Fruit fly (Drosophila melanogaster) whole organism, embryonic: Measurements from ENCODE around the gene et.

Source experiments
- CG10979 ChIP-seq: fragments of 200-800 bp; sonication (Bioruptor generic); optimal IDR thresholded peaks from 2 replicates; lab custom pipeline; 2018; ENCODE audit warnings: missing biosample characterization, mild to moderate bottlenecking, missing genetic modification characterization, moderate library complexity
- CG11456 ChIP-seq: fragments of 200-800 bp; sonication (Bioruptor generic); IDR thresholded peaks from 3 replicates; pipeline ENCODE4 v1.3.6; 2022; ENCODE audit warnings: missing biosample characterization, missing genetic modification characterization
- CG15514 ChIP-seq: fragments of 200-800 bp; sonication (Bioruptor generic); optimal IDR thresholded peaks from 3 replicates; lab custom pipeline; 2017; ENCODE audit warnings: missing biosample characterization, missing genetic modification characterization, mild to moderate bottlenecking, moderate library complexity, missing genetic modification reagents
- CG18011 ChIP-seq: fragments of 200-800 bp; sonication (Bioruptor generic); optimal IDR thresholded peaks from 2 replicates; lab custom pipeline; 2017; ENCODE audit warnings: missing biosample characterization, missing genetic modification characterization, mild to moderate bottlenecking, moderate library complexity, missing genotype
- CG18476 ChIP-seq: fragments of 200-800 bp; sonication (Bioruptor generic); optimal IDR thresholded peaks from 2 replicates; lab custom pipeline; 2016; ENCODE audit warnings: missing biosample characterization, mild to moderate bottlenecking, missing genetic modification characterization
- CG2202 ChIP-seq: fragments of 200-800 bp; sonication (Bioruptor generic); optimal IDR thresholded peaks from 2 replicates; lab custom pipeline; 2018; ENCODE audit warnings: missing biosample characterization, mild to moderate bottlenecking, missing genetic modification characterization
- CG3065 ChIP-seq: fragments of 200-800 bp; sonication (Bioruptor generic); optimal IDR thresholded peaks from 2 replicates; lab custom pipeline; 2016; ENCODE audit warnings: missing biosample characterization, missing genetic modification characterization
- CG32772 ChIP-seq: fragments of 200-800 bp; sonication (Bioruptor generic); IDR thresholded peaks from 2 replicates; pipeline ENCODE4 v1.3.6; 2022; ENCODE audit warnings: missing biosample characterization, missing genetic modification characterization
- CG33213 ChIP-seq: fragments of 200-800 bp; sonication (Bioruptor generic); optimal IDR thresholded peaks from 3 replicates; lab custom pipeline; 2016; ENCODE audit warnings: missing biosample characterization, missing genetic modification characterization
- CG3847 ChIP-seq: fragments of 200-800 bp; sonication (Bioruptor generic); IDR thresholded peaks from 2 replicates; pipeline ENCODE4 v1.3.6; 2022; ENCODE audit warnings: missing biosample characterization, missing genetic modification characterization
- CG43689 ChIP-seq: fragments of 200-800 bp; sonication (Bioruptor generic); IDR thresholded peaks from 2 replicates; pipeline ENCODE4 v1.3.6; 2022; ENCODE audit warnings: missing biosample characterization, missing genetic modification characterization
- CG4820 ChIP-seq: fragments of 200-800 bp; sonication (Bioruptor generic); optimal IDR thresholded peaks from 3 replicates; lab custom pipeline; 2016; ENCODE audit warnings: missing biosample characterization, missing genetic modification characterization
- CG7357 ChIP-seq: fragments of 200-800 bp; sonication (Bioruptor generic); IDR thresholded peaks from 3 replicates; pipeline ENCODE4 v1.3.6; 2022; ENCODE audit warnings: missing biosample characterization, missing genetic modification characterization
- CG7556 ChIP-seq: fragments of 200-800 bp; sonication (Bioruptor generic); optimal IDR thresholded peaks from 2 replicates; lab custom pipeline; 2017; ENCODE audit warnings: missing biosample characterization, mild to moderate bottlenecking, missing genetic modification characterization
- CG8765 ChIP-seq: fragments of 200-800 bp; sonication (Bioruptor generic); IDR thresholded peaks from 2 replicates; pipeline ENCODE4 v1.3.6; 2022; ENCODE audit warnings: missing biosample characterization, missing genetic modification characterization
- CG8944 ChIP-seq: fragments of 200-800 bp; sonication (Bioruptor generic); optimal IDR thresholded peaks from 3 replicates; lab custom pipeline; 2016; ENCODE audit warnings: missing biosample characterization, missing genetic modification characterization
- CG9727 ChIP-seq: fragments of 200-800 bp; sonication (Bioruptor generic); optimal IDR thresholded peaks from 3 replicates; lab custom pipeline; 2017; ENCODE audit warnings: missing biosample characterization, mild to moderate bottlenecking, missing genetic modification characterization
- CG9932 ChIP-seq: fragments of 200-800 bp; sonication (Bioruptor generic); IDR thresholded peaks from 2 replicates; pipeline ENCODE4 v1.3.6; 2022; ENCODE audit warnings: missing biosample characterization, missing genetic modification characterization
- CTCF ChIP-seq: fragments of 200-800 bp; sonication (Bioruptor generic); optimal IDR thresholded peaks from 2 replicates; lab custom pipeline; 2017; ENCODE audit warnings: missing biosample characterization, mild to moderate bottlenecking, missing genetic modification characterization, moderate library complexity
- Dp ChIP-seq: fragments of 200-800 bp; sonication (Bioruptor generic); optimal IDR thresholded peaks from 2 replicates; lab custom pipeline; 2018; ENCODE audit warnings: missing biosample characterization, mild to moderate bottlenecking, missing genetic modification characterization, moderate library complexity
- E2f2 ChIP-seq: fragments of 200-800 bp; sonication (Bioruptor generic); IDR thresholded peaks from 2 replicates; pipeline ENCODE4 v1.3.6; 2022; ENCODE audit warnings: missing biosample characterization, missing genetic modification characterization
- ERR ChIP-seq: fragments of 200-800 bp; sonication (Bioruptor generic); optimal IDR thresholded peaks from 2 replicates; lab custom pipeline; 2016; ENCODE audit warnings: missing biosample characterization, missing genetic modification characterization
- Gug ChIP-seq: fragments of 200-800 bp; sonication (Bioruptor generic); IDR thresholded peaks from 4 replicates; pipeline ENCODE4 v1.3.6; 2022; ENCODE audit warnings: missing biosample characterization, missing genetic modification characterization
- HHEX ChIP-seq: fragments of 200-800 bp; sonication (Bioruptor generic); optimal IDR thresholded peaks from 3 replicates; lab custom pipeline; 2017; ENCODE audit warnings: missing biosample characterization, mild to moderate bottlenecking, missing genetic modification characterization, missing genetic modification reagents
- HLH4C ChIP-seq: fragments of 200-800 bp; sonication (Bioruptor generic); IDR thresholded peaks from 3 replicates; pipeline ENCODE4 v1.3.6; 2022; ENCODE audit warnings: missing biosample characterization, missing genetic modification characterization; ENCODE audit not compliant: partially characterized antibody
- Hmr ChIP-seq: fragments of 200-800 bp; sonication (Bioruptor generic); optimal IDR thresholded peaks from 3 replicates; lab custom pipeline; 2017; ENCODE audit warnings: mild to moderate bottlenecking, missing biosample characterization, missing genetic modification reagents, missing genetic modification characterization
- Jarid2 ChIP-seq: fragments of 200-800 bp; sonication (Bioruptor generic); optimal IDR thresholded peaks from 3 replicates; lab custom pipeline; 2017; ENCODE audit warnings: mild to moderate bottlenecking, missing biosample characterization, missing genetic modification reagents, missing genetic modification characterization
- Lhr ChIP-seq: fragments of 200-800 bp; sonication (Bioruptor generic); optimal IDR thresholded peaks from 3 replicates; lab custom pipeline; 2017; ENCODE audit warnings: mild to moderate bottlenecking, missing biosample characterization, missing genetic modification reagents, missing genetic modification characterization
- NC2α ChIP-seq: fragments of 200-800 bp; sonication (Bioruptor generic); optimal IDR thresholded peaks from 2 replicates; lab custom pipeline; 2016; ENCODE audit warnings: missing biosample characterization, missing genetic modification characterization
- Oli ChIP-seq: fragments of 200-800 bp; sonication (Bioruptor generic); optimal IDR thresholded peaks from 2 replicates; lab custom pipeline; 2018; ENCODE audit warnings: missing biosample characterization, mild to moderate bottlenecking, missing genetic modification characterization, moderate library complexity
- Stat92E ChIP-seq, 3 experiments: fragments of >200 bp in 2 of 3; fragments of 200-800 bp in 1 of 3; sonication (Bioruptor generic) in 1 of 3; optimal IDR thresholded peaks; 2 replicates each; lab custom pipeline; 2017 to 2019; ENCODE audit warnings: missing biosample characterization in 3 of 3, missing genetic modification characterization in 3 of 3, mild to moderate bottlenecking in 1 of 3, moderate library complexity in 1 of 3
- Xrp1 ChIP-seq: fragments of 200-800 bp; sonication (Bioruptor generic); IDR thresholded peaks from 2 replicates; pipeline ENCODE4 v1.3.6; 2022; ENCODE audit warnings: missing biosample characterization, missing genetic modification characterization
- ap ChIP-seq: fragments of 200-800 bp; sonication (Bioruptor generic); IDR thresholded peaks from 2 replicates; pipeline ENCODE4 v1.3.6; 2022; ENCODE audit warnings: missing biosample characterization, missing genetic modification characterization
- az2 ChIP-seq: fragments of 200-800 bp; sonication (Bioruptor generic); optimal IDR thresholded peaks from 3 replicates; lab custom pipeline; 2016; ENCODE audit warnings: missing biosample characterization, missing genetic modification characterization
- ci ChIP-seq: fragments of 200-800 bp; sonication (Bioruptor generic); IDR thresholded peaks from 3 replicates; pipeline ENCODE4 v1.3.6; 2022; ENCODE audit warnings: missing biosample characterization, missing genetic modification characterization
- disco-r ChIP-seq: fragments of 200-800 bp; sonication (Bioruptor generic); optimal IDR thresholded peaks from 2 replicates; lab custom pipeline; 2016; ENCODE audit warnings: missing biosample characterization, missing genetic modification characterization
- ewg ChIP-seq: fragments of 200-800 bp; sonication (Bioruptor generic); optimal IDR thresholded peaks from 3 replicates; lab custom pipeline; 2017; ENCODE audit warnings: mild to moderate bottlenecking, missing biosample characterization, missing genetic modification reagents, missing genetic modification characterization
- fd96Cb ChIP-seq: fragments of 200-800 bp; sonication (Bioruptor generic); optimal IDR thresholded peaks from 2 replicates; lab custom pipeline; 2018; ENCODE audit warnings: missing biosample characterization, mild to moderate bottlenecking, missing genetic modification characterization, moderate library complexity
- ind ChIP-seq: fragments of 200-800 bp; sonication (Bioruptor generic); optimal IDR thresholded peaks from 3 replicates; lab custom pipeline; 2016; ENCODE audit warnings: missing biosample characterization, missing genetic modification characterization
- jigr1 ChIP-seq: fragments of 200-800 bp; sonication (Bioruptor generic); IDR thresholded peaks from 3 replicates; pipeline ENCODE4 v1.3.6; 2022; ENCODE audit warnings: missing biosample characterization, missing genetic modification characterization
- kay ChIP-seq: fragments of 200-800 bp; sonication (Bioruptor generic); optimal IDR thresholded peaks from 2 replicates; lab custom pipeline; 2016; ENCODE audit warnings: missing biosample characterization, missing genetic modification characterization
- lab ChIP-seq: fragments of 200-800 bp; sonication (Bioruptor generic); optimal IDR thresholded peaks from 3 replicates; lab custom pipeline; 2017; ENCODE audit warnings: missing biosample characterization, missing genetic modification characterization, mild to moderate bottlenecking, moderate library complexity, missing genetic modification reagents
- lbe ChIP-seq: fragments of 200-800 bp; sonication (Bioruptor generic); optimal IDR thresholded peaks from 2 replicates; lab custom pipeline; 2016; ENCODE audit warnings: missing biosample characterization, mild to moderate bottlenecking, missing genetic modification characterization
- org-1 ChIP-seq: fragments of 200-800 bp; sonication (Bioruptor generic); optimal IDR thresholded peaks from 2 replicates; lab custom pipeline; 2017; ENCODE audit warnings: missing biosample characterization, missing genetic modification characterization
- phol ChIP-seq: fragments of 200-800 bp; sonication (Bioruptor generic); optimal IDR thresholded peaks from 3 replicates; lab custom pipeline; 2018; ENCODE audit warnings: missing biosample characterization, mild to moderate bottlenecking, missing genetic modification characterization, moderate library complexity
- salm ChIP-seq: fragments of 200-800 bp; sonication (Bioruptor generic); optimal IDR thresholded peaks from 2 replicates; lab custom pipeline; 2018; ENCODE audit warnings: missing biosample characterization, mild to moderate bottlenecking, missing genetic modification characterization
- slou ChIP-seq: fragments of 200-800 bp; sonication (Bioruptor generic); optimal IDR thresholded peaks from 3 replicates; lab custom pipeline; 2016; ENCODE audit warnings: missing biosample characterization, missing genetic modification characterization
- slp2 ChIP-seq: fragments of 200-800 bp; sonication (Bioruptor generic); optimal IDR thresholded peaks from 2 replicates; lab custom pipeline; 2016; ENCODE audit warnings: missing biosample characterization, missing genetic modification characterization
- stwl ChIP-seq: fragments of 200-800 bp; sonication (Bioruptor generic); optimal IDR thresholded peaks from 3 replicates; lab custom pipeline; 2018; ENCODE audit warnings: missing biosample characterization, mild to moderate bottlenecking, missing genetic modification characterization, moderate library complexity

et gene

DNA sequence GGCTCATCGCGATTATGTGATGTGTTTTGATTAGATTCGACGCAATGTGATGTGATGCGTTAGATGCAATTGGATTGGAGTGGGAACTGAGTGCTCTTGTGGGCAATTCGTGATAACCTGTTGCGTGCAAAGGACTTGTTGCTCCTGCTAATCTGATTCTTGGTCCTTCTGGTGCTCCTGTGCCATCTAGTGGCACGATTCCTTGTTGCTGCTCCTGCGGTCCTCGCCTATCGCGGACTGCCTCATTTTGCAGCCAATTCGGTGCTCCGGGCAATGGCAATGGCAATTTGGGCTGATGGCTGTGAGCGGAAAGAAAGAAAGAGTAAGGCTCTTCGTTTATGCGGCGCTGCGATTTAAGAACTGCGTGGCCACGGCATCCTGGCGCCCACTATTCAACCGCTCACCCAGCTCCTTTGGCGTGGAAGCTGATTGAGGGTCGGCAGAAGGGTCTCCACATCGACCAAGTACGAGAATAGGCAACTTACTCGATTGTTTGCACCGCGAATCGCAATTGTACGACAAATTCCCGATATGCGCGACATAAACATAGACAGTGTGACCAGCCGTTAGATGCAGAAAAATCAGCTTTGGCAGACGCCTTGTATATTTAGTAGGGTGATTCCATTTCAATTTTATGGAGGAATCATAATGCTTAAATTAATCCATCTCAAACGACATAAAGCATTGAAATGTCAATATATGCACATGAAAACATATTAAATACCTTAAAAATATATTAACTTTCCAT lies 17.4 kb upstream of the et start, which contains the start of gene Mer (continued):
- TF ChIP-seq Hmr (GFP tag; lab: Kevin White, UChicago), result peak; percentile 87
- peak; percentile 46 for TF ChIP-seq NC2α (GFP tag; lab: Kevin White, UChicago)
- TF ChIP-seq slp2 (GFP tag; lab: Kevin White, UChicago), result peak; percentile 69
- peak; percentile 73 for TF ChIP-seq fd96Cb (tag; lab: Kevin White, UChicago)
- peak; percentile 88 for TF ChIP-seq Xrp1
- TF ChIP-seq CG3847 (GFP tag; lab: Robert Waterston, UW), result peak; percentile 75
- TF ChIP-seq CG11456, result peak; percentile 73; the same call in 1 of the 3 replicates
- peak; percentile 3 for TF ChIP-seq lbe (GFP tag; lab: Kevin White, UChicago)
- peak; percentile 68 for TF ChIP-seq ewg (GFP tag; lab: Kevin White, UChicago)
- TF ChIP-seq jigr1 (GFP tag; lab: Robert Waterston, UW), result 0 out of 3 replicates have a peak, but pooled peaks have one; percentile 37
- peak; percentile 53 for TF ChIP-seq Lhr (GFP tag; lab: Kevin White, UChicago)
- TF ChIP-seq Jarid2, result no peak
- TF ChIP-seq CG4820 (GFP tag; lab: Kevin White, UChicago), result peak; percentile 99
- TF ChIP-seq CG43689 (GFP tag; lab: Robert Waterston, UW), result 0 out of 2 replicates have a peak, but pooled peaks have one; percentile 31
- peak; percentile 76 for TF ChIP-seq CG33213
- TF ChIP-seq CG7357 (GFP tag; lab: Robert Waterston, UW), result peak; percentile 69; the same call in 1 of the 3 replicates
- peak; percentile 83 for TF ChIP-seq CG15514
- TF ChIP-seq CG7556, result peak; percentile 75
- peak; percentile 35; the same call in 1 of the 2 replicates for TF ChIP-seq ap (GFP tag; lab: Robert Waterston, UW)
- peak; percentile 55 for TF ChIP-seq kay (GFP tag; lab: Kevin White, UChicago)
- peak; percentile 85 for TF ChIP-seq CG9727 (GFP tag; lab: Kevin White, UChicago)
- peak; percentile 65; the same call in 2 of the 4 replicates for TF ChIP-seq Gug (GFP tag; lab: Robert Waterston, UW)
- TF ChIP-seq stwl (tag; lab: Kevin White, UChicago), result peak; percentile 59
- TF ChIP-seq CG3065 (GFP tag; lab: Kevin White, UChicago), result peak; percentile 17
- TF ChIP-seq CG18011 (GFP tag; lab: Kevin White, UChicago), result peak; percentile 64
- peak; percentile 81 for TF ChIP-seq org-1 (GFP tag; lab: Kevin White, UChicago)
- peak; percentile 12 for TF ChIP-seq CTCF (GFP tag; lab: Kevin White, UChicago)
- TF ChIP-seq CG8765 (GFP tag; lab: Robert Waterston, UW), result peak; percentile 33; the same call in 1 of the 2 replicates
- peak; percentile 78 for TF ChIP-seq CG8944
- peak; percentile 32 for TF ChIP-seq Dp (GFP tag; lab: Kevin White, UChicago)
- peak; percentile 75 for TF ChIP-seq CG18476 (GFP tag; lab: Kevin White, UChicago)
- TF ChIP-seq salm (tag; lab: Kevin White, UChicago), result peak; percentile 66
- TF ChIP-seq HHEX (GFP tag; lab: Kevin White, UChicago), result peak; percentile 83
- peak; percentile 68 for TF ChIP-seq CG32772 (GFP tag; lab: Robert Waterston, UW)
- TF ChIP-seq HLH4C (GFP tag; lab: Robert Waterston, UW), result no peak
- TF ChIP-seq ind, result peak; percentile 84
- peak; percentile 63; the same call in 1 of the 2 replicates for TF ChIP-seq E2f2 (GFP tag; lab: Robert Waterston, UW)
- peak; percentile 76 for TF ChIP-seq CG9932 (GFP tag; lab: Robert Waterston, UW)
- TF ChIP-seq Oli (tag; lab: Kevin White, UChicago), result peak; percentile 76
- TF ChIP-seq disco-r (GFP tag; lab: Kevin White, UChicago), result peak; percentile 74
- TF ChIP-seq ERR (GFP tag; lab: Kevin White, UChicago), result peak; percentile 79
- TF ChIP-seq CG2202 (tag; lab: Kevin White, UChicago), result peak; percentile 60
- peak; percentile 89 for TF ChIP-seq ci (GFP tag; lab: Robert Waterston, UW)
- peak; percentile 67 for TF ChIP-seq az2 (GFP tag; lab: Kevin White, UChicago)
- TF ChIP-seq phol (tag; lab: Kevin White, UChicago), result peak; percentile 81
- peak; percentile 92 for TF ChIP-seq lab (GFP tag; lab: Kevin White, UChicago)
- peak; percentile 84 for TF ChIP-seq CG10979
- TF ChIP-seq slou (GFP tag; lab: Kevin White, UChicago), result peak; percentile 59
- peak in 1 of 3 experiments; percentile 42 for TF ChIP-seq Stat92E (GFP tag; optimal IDR thresholded peaks at IDR 0.05; lab: Kevin White, UChicago)
